Worm (Caenorhabditis elegans) whole organism, early embryonic: Measurements from ENCODE around the gene sra-38.

Experiments
- B0310.2 ChIP-seq: sonication (generic microtip); optimal IDR thresholded peaks from 2 replicates; lab custom pipeline; 2016; ENCODE audit warnings: mild to moderate bottlenecking, missing genetic modification characterization, missing compliant biosample characterization
- F13C5.2 ChIP-seq: sonication (generic microtip); optimal IDR thresholded peaks from 2 replicates; lab custom pipeline; 2017; ENCODE audit warnings: mild to moderate bottlenecking, missing genetic modification characterization, inconsistent platforms, missing compliant biosample characterization
- aly-1 ChIP-seq: sonication (generic microtip); optimal IDR thresholded peaks from 2 replicates; lab custom pipeline; 2016; ENCODE audit warnings: missing genetic modification characterization, missing compliant biosample characterization
- ama-1 ChIP-seq: fragments of 150-350 bp; optimal IDR thresholded peaks from 2 replicates; lab custom pipeline; 2014
- ceh-13 ChIP-seq: fragments of 200-800 bp; sonication (Bioruptor generic); optimal IDR thresholded peaks from 2 replicates; lab custom pipeline; 2018; ENCODE audit warnings: mild to moderate bottlenecking, missing genetic modification characterization, missing compliant biosample characterization
- ceh-36 ChIP-seq: sonication (generic microtip); optimal IDR thresholded peaks from 2 replicates; lab custom pipeline; 2016; ENCODE audit warnings: missing genetic modification characterization, inconsistent platforms, missing compliant biosample characterization
- ets-7 ChIP-seq: sonication (generic microtip); optimal IDR thresholded peaks from 2 replicates; lab custom pipeline; 2016; ENCODE audit warnings: missing genotype, missing genetic modification characterization, missing compliant biosample characterization
- flt-1 ChIP-seq: fragments of 200-800 bp; sonication (Bioruptor generic); IDR thresholded peaks from 2 replicates; pipeline ENCODE4 v1.3.6; 2022; ENCODE audit warnings: missing genetic modification characterization, missing compliant biosample characterization
- hmbx-1 ChIP-seq: sonication (generic microtip); optimal IDR thresholded peaks from 2 replicates; lab custom pipeline; 2016; ENCODE audit warnings: mild to moderate bottlenecking, missing genetic modification characterization, missing compliant biosample characterization
- hmg-4 ChIP-seq: fragments of 200-800 bp; sonication (Bioruptor generic); optimal IDR thresholded peaks from 2 replicates; lab custom pipeline; 2018; ENCODE audit warnings: mild to moderate bottlenecking, missing genetic modification characterization, missing compliant biosample characterization
- hnd-1 ChIP-seq: sonication (generic microtip); optimal IDR thresholded peaks from 2 replicates; lab custom pipeline; 2016; ENCODE audit warnings: missing genetic modification characterization, missing compliant biosample characterization
- pes-1 ChIP-seq: fragments of 200-800 bp; sonication (Bioruptor generic); IDR thresholded peaks from 2 replicates; pipeline ENCODE4 v1.3.6; 2022; ENCODE audit warnings: missing genetic modification reagents, missing genetic modification characterization, missing compliant biosample characterization
- scrt-1 ChIP-seq: fragments of 200-800 bp; sonication (Bioruptor generic); IDR thresholded peaks from 2 replicates; pipeline ENCODE4 v1.3.6; 2022; ENCODE audit warnings: missing genetic modification characterization, missing compliant biosample characterization
- sea-1 ChIP-seq: fragments of 200-800 bp; sonication (Bioruptor generic); conservative IDR thresholded peaks from 2 replicates; pipeline ENCODE4 v1.3.6; 2022; ENCODE audit warnings: missing genetic modification characterization, missing compliant biosample characterization
- tbx-11 ChIP-seq: fragments of 200-800 bp; sonication (Bioruptor generic); IDR thresholded peaks from 2 replicates; pipeline ENCODE4 v1.3.6; 2022; ENCODE audit warnings: missing genetic modification characterization, missing compliant biosample characterization
- tbx-37 ChIP-seq: fragments of 200-800 bp; sonication (Bioruptor generic); conservative IDR thresholded peaks from 2 replicates; pipeline ENCODE4 v1.3.6; 2022; ENCODE audit warnings: missing genetic modification reagents, missing genetic modification characterization, missing compliant biosample characterization
- tra-4 ChIP-seq: sonication (generic microtip); optimal IDR thresholded peaks from 2 replicates; lab custom pipeline; 2017; ENCODE audit warnings: missing genetic modification characterization, missing compliant biosample characterization

The sra-38 gene

DNA sequence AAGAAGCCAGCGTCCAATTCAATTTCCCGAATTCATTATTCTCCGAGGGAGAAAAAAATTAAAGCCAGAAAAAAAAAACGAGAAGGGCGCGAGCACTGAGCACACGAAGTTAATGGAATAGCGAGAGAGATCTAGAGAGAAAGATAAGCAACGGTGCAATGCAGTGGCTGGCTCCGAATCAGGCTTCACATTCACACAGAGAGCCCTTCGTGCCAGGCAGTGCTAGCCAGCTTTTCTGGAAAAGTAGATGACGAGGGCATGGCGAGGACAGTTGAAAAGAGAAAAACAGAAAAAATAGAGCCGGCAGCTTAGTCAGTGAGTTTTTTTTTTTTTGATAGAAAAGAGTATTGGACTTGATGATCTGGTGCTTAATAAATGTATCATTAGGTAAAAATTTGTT lies 13.7 kb upstream of the sra-38 start:
- TF ChIP-seq flt-1 (GFP tag; lab: Robert Waterston, UW): no peak

DNA sequence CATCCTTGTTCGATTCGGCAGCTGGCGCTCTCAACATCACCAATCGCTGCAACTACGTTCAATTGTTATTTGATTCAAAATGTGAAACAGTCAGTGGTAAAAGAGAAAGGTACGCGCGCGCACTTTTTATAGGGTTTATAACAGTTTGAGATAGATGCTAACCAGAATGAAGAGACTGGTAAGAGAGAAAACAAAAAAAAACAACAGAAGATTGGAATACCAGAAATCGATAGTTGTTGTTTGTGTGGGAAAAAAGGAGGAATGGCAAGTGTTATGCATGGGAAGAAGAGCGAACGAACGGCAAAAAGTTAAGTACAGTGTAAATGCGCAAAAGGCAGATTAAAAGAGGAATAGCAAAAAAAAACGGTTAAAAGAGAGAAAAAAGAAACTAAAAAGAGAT lies 9.9 kb upstream of the sra-38 start, which contains the start of gene Y26E6A.3:
Y26E6A.3 (minus strand) TSS at position 101 of the 400 bp plus-strand sequence.
- TF ChIP-seq tbx-37 (GFP tag; lab: Robert Waterston, UW) (no peak), ets-7 (no peak), tbx-11 (no peak), hmbx-1 (no peak), ama-1 (lab: Kevin White, UChicago) (no peak), ceh-13 (no peak), flt-1 (GFP tag; lab: Robert Waterston, UW) (no peak), scrt-1 (GFP tag; lab: Robert Waterston, UW) (no peak), hnd-1 (tag; lab: Kevin White, UChicago) (no peak), tra-4 (tag; lab: Kevin White, UChicago) (no peak), ceh-36 (tag; lab: Kevin White, UChicago) (no peak)

DNA sequence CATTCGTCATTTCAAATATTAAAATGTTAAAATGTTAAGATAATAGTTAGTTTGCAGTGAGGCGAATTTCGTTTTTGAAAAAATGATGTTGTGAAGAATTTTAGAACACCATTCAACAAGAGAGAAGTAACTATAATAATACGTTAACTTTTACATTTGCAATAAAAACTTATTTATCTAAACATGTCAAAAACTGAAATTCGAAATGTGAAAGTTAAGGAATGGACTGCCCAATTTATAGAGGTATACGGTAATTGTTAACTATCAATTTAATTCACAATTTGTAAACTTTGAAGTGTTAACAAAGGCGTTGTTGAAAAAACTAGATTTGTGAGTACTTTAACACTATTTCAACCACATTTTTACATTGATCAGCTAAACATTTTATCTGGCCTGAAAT lies 3.8 kb upstream of the sra-38 start:
- TF ChIP-seq aly-1 (tag; lab: Kevin White, UChicago): no peak
- no peak for TF ChIP-seq ceh-13
- no peak for TF ChIP-seq F13C5.2 (tag; lab: Kevin White, UChicago)
- no peak for TF ChIP-seq tra-4 (tag; lab: Kevin White, UChicago)
- TF ChIP-seq ceh-36 (tag; lab: Kevin White, UChicago): no peak
- TF ChIP-seq hmbx-1: no peak
- TF ChIP-seq pes-1 (GFP tag; lab: Robert Waterston, UW): no peak
- TF ChIP-seq ets-7: no peak
- no peak for TF ChIP-seq tbx-37 (GFP tag; lab: Robert Waterston, UW)
- TF ChIP-seq flt-1 (GFP tag; lab: Robert Waterston, UW): no peak
- TF ChIP-seq sea-1: no peak
- TF ChIP-seq hmg-4 (GFP tag; lab: Kevin White, UChicago): no peak
- TF ChIP-seq tbx-11: no peak
- no peak for TF ChIP-seq B0310.2 (tag; lab: Kevin White, UChicago)
- no peak for TF ChIP-seq scrt-1 (GFP tag; lab: Robert Waterston, UW)
- no peak for TF ChIP-seq ama-1 (lab: Kevin White, UChicago)

DNA sequence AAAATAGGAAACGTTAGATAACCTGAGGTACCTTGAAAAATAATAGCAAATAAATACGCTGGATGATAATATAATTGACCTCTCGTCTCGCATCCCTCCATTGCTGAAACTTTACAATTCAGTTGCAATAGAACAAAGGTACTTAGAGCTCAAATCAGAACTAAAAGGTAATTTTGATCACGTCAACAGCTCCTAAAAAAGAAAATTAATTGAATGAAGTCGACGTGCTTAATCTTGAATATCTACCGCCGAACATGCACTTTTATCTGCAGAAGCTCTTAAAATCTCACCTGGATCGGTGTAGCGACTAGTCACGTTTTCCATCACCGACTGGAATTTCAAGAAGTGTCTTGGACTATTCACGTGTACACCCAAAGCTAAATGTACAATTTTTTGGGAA lies 3.4 kb upstream of the sra-38 start, which contains the start of gene sra-39:
sra-39 (minus strand) TSS at position 101 of the 400 bp plus-strand sequence.
- TF ChIP-seq B0310.2 (tag; lab: Kevin White, UChicago): no peak
- no peak for TF ChIP-seq tbx-11
- no peak for TF ChIP-seq ceh-36 (tag; lab: Kevin White, UChicago)
- TF ChIP-seq tra-4 (tag; lab: Kevin White, UChicago): no peak
- no peak for TF ChIP-seq ets-7
- TF ChIP-seq sea-1: no peak
- no peak for TF ChIP-seq aly-1 (tag; lab: Kevin White, UChicago)
- TF ChIP-seq tbx-37 (GFP tag; lab: Robert Waterston, UW): no peak
- no peak for TF ChIP-seq hmg-4 (GFP tag; lab: Kevin White, UChicago)

DNA sequence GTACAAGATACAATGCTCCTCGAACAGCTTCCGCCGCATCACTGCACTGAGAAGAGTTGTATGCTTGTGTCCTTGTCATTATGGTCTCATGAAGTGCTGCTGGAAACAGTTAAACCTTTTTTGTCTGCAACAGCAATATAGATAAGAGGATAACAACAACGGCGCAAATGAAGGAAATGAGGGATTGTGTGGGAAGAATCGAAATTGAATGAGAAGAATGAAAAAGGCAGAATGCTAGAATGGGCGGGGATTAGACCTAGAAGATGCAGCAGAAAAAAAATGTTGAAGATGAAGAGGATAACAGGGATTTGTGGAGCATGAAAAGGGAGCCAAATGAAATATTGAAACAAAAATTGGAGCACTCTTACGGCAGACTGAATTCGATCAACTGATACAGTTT lies 6.7 kb downstream of the sra-38 start, which contains the start of gene sra-37:
sra-37 (minus strand) TSS at position 101 of the 400 bp plus-strand sequence.
- TF ChIP-seq pes-1 (GFP tag; lab: Robert Waterston, UW) (no peak), hmbx-1 (no peak), hnd-1 (tag; lab: Kevin White, UChicago) (no peak), tbx-37 (GFP tag; lab: Robert Waterston, UW) (no peak), sea-1 (no peak), B0310.2 (tag; lab: Kevin White, UChicago) (no peak), aly-1 (tag; lab: Kevin White, UChicago) (no peak), ets-7 (no peak), tbx-11 (no peak), flt-1 (GFP tag; lab: Robert Waterston, UW) (no peak)

DNA sequence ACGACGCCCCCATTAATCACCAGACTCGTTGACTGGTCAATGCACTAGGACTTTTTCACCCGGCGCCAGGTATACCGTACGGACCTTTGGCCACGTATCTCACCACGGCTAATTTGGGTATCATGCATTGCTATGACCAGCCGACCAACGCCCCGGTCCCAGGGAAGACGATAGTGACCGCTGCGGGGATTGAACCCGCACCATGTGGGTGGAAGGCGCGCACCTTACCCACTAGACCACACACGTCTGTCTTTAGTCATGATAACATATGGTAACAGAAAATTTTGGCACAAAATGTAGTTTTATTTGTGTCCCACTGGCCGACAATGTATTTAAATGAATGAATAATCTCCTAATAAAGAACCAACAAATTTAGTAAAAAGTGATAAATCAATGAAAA lies 13.8 kb downstream of the sra-38 start:
- TF ChIP-seq sea-1 (peak; percentile 42; the same call in 1 of the 2 replicates), ceh-36 (tag; lab: Kevin White, UChicago) (no peak)

DNA sequence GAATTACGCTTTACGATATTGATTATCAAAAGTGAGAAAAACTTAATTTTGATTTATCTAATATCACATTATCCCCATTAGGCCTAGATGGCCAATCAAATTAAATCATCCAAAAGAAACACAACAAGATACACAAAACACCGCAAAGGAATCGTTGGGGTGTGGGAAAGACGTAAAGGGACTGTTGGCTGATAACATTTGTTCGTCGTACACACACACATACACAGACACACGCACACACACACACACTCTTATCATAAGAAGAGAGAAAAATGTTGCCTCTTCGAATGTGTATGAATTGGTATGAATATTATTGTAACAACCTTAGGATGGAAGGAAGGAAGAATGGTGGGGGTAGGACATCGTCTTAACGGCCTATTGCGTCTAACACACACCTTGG lies 14.8 kb downstream of the sra-38 start:
- no peak for TF ChIP-seq aly-1 (tag; lab: Kevin White, UChicago)
- no peak for TF ChIP-seq sea-1
- TF ChIP-seq tbx-37 (GFP tag; lab: Robert Waterston, UW): no peak
- no peak for TF ChIP-seq ama-1 (lab: Kevin White, UChicago)
- TF ChIP-seq pes-1 (GFP tag; lab: Robert Waterston, UW): no peak
- TF ChIP-seq hmbx-1: no peak
- no peak for TF ChIP-seq scrt-1 (GFP tag; lab: Robert Waterston, UW)
- TF ChIP-seq F13C5.2 (tag; lab: Kevin White, UChicago): no peak
- TF ChIP-seq hnd-1 (tag; lab: Kevin White, UChicago): no peak
- TF ChIP-seq tra-4 (tag; lab: Kevin White, UChicago): no peak
- no peak for TF ChIP-seq flt-1 (GFP tag; lab: Robert Waterston, UW)
- TF ChIP-seq B0310.2 (tag; lab: Kevin White, UChicago): no peak
- no peak for TF ChIP-seq tbx-11
- TF ChIP-seq hmg-4 (GFP tag; lab: Kevin White, UChicago): no peak

DNA sequence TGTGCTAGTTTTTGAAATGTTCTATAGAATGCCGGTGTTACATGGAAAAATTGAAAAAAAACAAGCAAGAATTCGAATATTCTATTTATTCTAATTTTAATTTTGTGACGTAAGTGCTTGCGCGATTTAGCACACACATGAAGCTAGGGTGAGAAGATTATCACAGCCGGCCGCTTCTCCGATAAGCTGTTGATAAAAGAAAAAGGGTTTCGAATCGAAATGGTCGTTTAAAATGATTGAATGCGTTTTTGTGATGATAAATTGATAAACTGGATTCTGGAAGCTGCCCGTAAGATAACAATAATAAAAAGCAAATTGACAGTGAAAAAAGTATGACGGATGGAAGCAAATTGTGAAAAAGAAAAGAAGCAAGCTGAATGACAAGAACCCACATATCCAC lies 15.8 kb downstream of the sra-38 start:
- TF ChIP-seq ceh-36 (tag; lab: Kevin White, UChicago): no peak
- TF ChIP-seq tbx-37 (GFP tag; lab: Robert Waterston, UW): no peak
- TF ChIP-seq hnd-1 (tag; lab: Kevin White, UChicago): no peak
- no peak for TF ChIP-seq hmbx-1
- TF ChIP-seq hmg-4 (GFP tag; lab: Kevin White, UChicago): no peak
- TF ChIP-seq sea-1: no peak
- no peak for TF ChIP-seq ceh-13
- TF ChIP-seq aly-1 (tag; lab: Kevin White, UChicago): no peak
- TF ChIP-seq F13C5.2 (tag; lab: Kevin White, UChicago): no peak
- no peak for TF ChIP-seq pes-1 (GFP tag; lab: Robert Waterston, UW)
- TF ChIP-seq tra-4 (tag; lab: Kevin White, UChicago): no peak
- TF ChIP-seq ama-1 (lab: Kevin White, UChicago): no peak
- no peak for TF ChIP-seq ets-7
- no peak for TF ChIP-seq tbx-11
- TF ChIP-seq flt-1 (GFP tag; lab: Robert Waterston, UW): no peak
- no peak for TF ChIP-seq B0310.2 (tag; lab: Kevin White, UChicago)
- no peak for TF ChIP-seq scrt-1 (GFP tag; lab: Robert Waterston, UW)
